Worm (Caenorhabditis elegans) whole organism, L4 larva: ENCODE measurements around the gene mrpl-48.

Experiments
- T20F7.1 ChIP-seq: fragments of 200-800 bp; sonication (Bioruptor generic); optimal IDR thresholded peaks from 2 replicates; lab custom pipeline; 2018; ENCODE audit warnings: mild to moderate bottlenecking, missing genetic modification characterization, missing compliant biosample characterization
- Y48G9A.11 ChIP-seq: fragments of 200-800 bp; sonication (Bioruptor generic); IDR thresholded peaks from 2 replicates; pipeline ENCODE4 v1.3.6; 2022; ENCODE audit warnings: missing genetic modification reagents, missing genetic modification characterization, missing compliant biosample characterization
- ZK546.5 ChIP-seq, 2 experiments: sonication (generic microtip); optimal IDR thresholded peaks; 2 replicates each; lab custom pipeline; 2017; ENCODE audit warnings: missing biosample characterization in 2 of 2, missing genetic modification characterization in 2 of 2
- daf-16 ChIP-seq, 3 experiments: sonication (generic microtip); optimal IDR thresholded peaks; 2 replicates each; lab custom pipeline; 2016 to 2017; ENCODE audit warnings: missing genetic modification characterization in 3 of 3, missing genetic modification reagents in 3 of 3, mild to moderate bottlenecking in 2 of 3, missing compliant biosample characterization in 2 of 3, missing biosample characterization in 1 of 3, moderate library complexity in 1 of 3
- dpl-1 ChIP-seq: fragments of 150-350 bp; optimal IDR thresholded peaks from 2 replicates; lab custom pipeline; 2014; ENCODE audit warnings: missing biosample characterization, missing genetic modification reagents, missing genetic modification characterization
- duxl-1 ChIP-seq: sonication (generic microtip); optimal IDR thresholded peaks from 2 replicates; lab custom pipeline; 2016; ENCODE audit warnings: mild to moderate bottlenecking, missing genetic modification characterization, moderate library complexity, missing compliant biosample characterization; ENCODE audit not compliant: poor library complexity
- dve-1 ChIP-seq: sonication (generic microtip); optimal IDR thresholded peaks from 2 replicates; lab custom pipeline; 2017; ENCODE audit warnings: antibody characterized with exemption, mild to moderate bottlenecking, missing genetic modification characterization, missing compliant biosample characterization; ENCODE audit not compliant: insufficient read depth
- nhr-11 ChIP-seq: fragments of 150-350 bp; optimal IDR thresholded peaks from 2 replicates; lab custom pipeline; 2014; ENCODE audit warnings: missing biosample characterization, missing genetic modification characterization
- nhr-25 ChIP-seq: sonication (generic microtip); optimal IDR thresholded peaks from 2 replicates; lab custom pipeline; 2017; ENCODE audit warnings: missing genetic modification characterization, mild to moderate bottlenecking, missing compliant biosample characterization, antibody characterized with exemption, moderate library complexity, borderline replicate concordance; ENCODE audit not compliant: insufficient read depth
- unc-130 ChIP-seq: sonication (generic microtip); optimal IDR thresholded peaks from 2 replicates; lab custom pipeline; 2016; ENCODE audit warnings: missing genetic modification reagents, missing genetic modification characterization, missing compliant biosample characterization
- unc-39 ChIP-seq: sonication (generic microtip); optimal IDR thresholded peaks from 2 replicates; lab custom pipeline; 2017; ENCODE audit warnings: missing biosample characterization, missing genetic modification characterization

DNA sequence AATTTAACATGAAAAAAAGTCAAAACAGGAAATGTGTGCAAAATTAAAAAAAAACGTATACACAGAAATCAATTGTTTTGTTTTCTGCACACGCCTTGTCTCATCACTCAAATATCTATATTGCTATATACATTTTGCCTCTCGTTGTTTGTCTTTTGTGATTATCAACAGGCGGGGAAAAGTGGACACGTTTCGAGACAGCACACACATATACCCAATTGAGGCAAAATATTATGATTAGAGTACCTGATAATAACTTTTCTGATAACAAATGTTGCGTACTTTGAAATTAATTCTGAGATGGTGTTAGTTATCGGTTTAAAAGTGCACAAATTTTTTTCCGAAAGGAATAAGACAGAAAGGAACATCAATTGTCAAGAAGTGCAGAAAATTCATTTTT, 33.6 kb upstream of the mrpl-48 start:
- TF ChIP-seq duxl-1 (no peak), daf-16 (GFP tag; optimal IDR thresholded peaks at IDR 0.05; lab: Kevin White, UChicago) (no peak), daf-16 (tag; optimal IDR thresholded peaks at IDR 0.05; lab: Kevin White, UChicago) (peak; percentile 99), nhr-25 (tag; lab: Kevin White, UChicago) (no peak), Y48G9A.11 (GFP tag; lab: Robert Waterston, UW) (no peak), nhr-11 (tag; lab: Kevin White, UChicago) (no peak), T20F7.1 (GFP tag; lab: Kevin White, UChicago) (no peak), ZK546.5 (tag; optimal IDR thresholded peaks at IDR 0.05; lab: Kevin White, UChicago) (no peak), dve-1 (tag; lab: Kevin White, UChicago) (peak; percentile 88), unc-39 (tag; lab: Kevin White, UChicago) (no peak), dpl-1 (GFP tag; lab: Kevin White, UChicago) (no peak), unc-130 (no peak)
